8 worm cellular contexts compared by ENCODE assay signal in the genomic region with DNA sequence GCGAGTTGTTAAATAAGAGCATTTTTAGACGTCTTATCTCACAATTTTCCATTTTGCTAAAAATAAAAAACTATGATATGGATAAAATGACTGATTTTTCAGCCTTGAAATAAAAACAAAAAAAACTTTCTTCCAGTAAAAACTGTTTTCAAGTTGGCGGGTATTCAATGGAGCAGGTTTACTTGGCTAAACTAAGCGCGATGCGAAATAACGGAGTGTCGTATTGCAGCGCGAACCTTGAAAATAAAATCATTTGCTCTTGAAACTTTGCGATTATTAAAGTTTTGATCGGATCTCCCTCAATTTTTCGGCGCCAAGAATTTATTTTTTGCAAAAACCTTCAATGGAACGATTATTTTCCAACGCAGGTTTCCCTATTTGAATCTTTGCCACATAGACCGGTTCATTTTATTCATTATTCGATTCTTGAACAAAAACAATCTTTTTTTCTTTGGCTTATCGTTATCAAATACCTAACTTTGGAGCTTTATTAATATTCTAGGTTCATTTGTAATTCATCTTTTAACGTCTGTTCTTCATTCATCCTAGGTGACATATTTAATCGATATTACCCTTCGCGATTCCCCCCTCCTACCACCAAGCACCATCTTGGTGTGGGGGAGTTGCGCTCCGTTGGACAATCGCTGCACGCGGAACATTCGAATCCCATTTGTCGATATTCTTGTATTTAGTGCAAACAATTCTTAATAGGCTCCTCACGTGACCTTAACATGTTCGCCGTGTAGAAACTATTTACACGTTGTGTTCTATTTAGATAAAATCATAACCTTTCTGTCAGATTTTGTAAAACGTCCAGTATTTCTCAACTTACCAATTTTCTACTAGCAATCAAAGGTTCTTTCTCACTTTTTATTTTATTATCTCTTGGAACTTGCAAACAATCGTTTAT.
TF ChIP-seq lines count a peak whose summit lies in the region.

A gene (minus strand): TSS at position 62 of the 910 bp plus-strand sequence.
A gene (plus strand): TSS at position 690 of the 910 bp plus-strand sequence.

TF ChIP-seq in whole organism, L1 larva, 84 proteins besides CTCF, POLR2A, EP300 and RAD21 (continues in another document):
- no peak for TF ChIP-seq nhr-76 (tag; optimal IDR thresholded peaks at IDR 0.05; lab: Kevin White, UChicago)
- TF ChIP-seq efl-3 (GFP tag; optimal IDR thresholded peaks at IDR 0.05; lab: Kevin White, UChicago), result no peak
- TF ChIP-seq C16A3.4 (tag; optimal IDR thresholded peaks at IDR 0.05; lab: Kevin White, UChicago), result peak; percentile 86
- no peak for TF ChIP-seq tlp-1 (tag; optimal IDR thresholded peaks at IDR 0.05; lab: Kevin White, UChicago)
- no peak for TF ChIP-seq hlh-4 (tag; optimal IDR thresholded peaks at IDR 0.05; lab: Kevin White, UChicago)
- peak; percentile 27 for TF ChIP-seq sox-4 (tag; optimal IDR thresholded peaks at IDR 0.05; lab: Kevin White, UChicago)
- TF ChIP-seq fkh-8 (tag; optimal IDR thresholded peaks at IDR 0.05; lab: Kevin White, UChicago), result peak; percentile 52
- TF ChIP-seq unc-62 (GFP tag; optimal IDR thresholded peaks at IDR 0.05; lab: Kevin White, UChicago), result no peak
- TF ChIP-seq fkh-4 (tag; optimal IDR thresholded peaks at IDR 0.05; lab: Kevin White, UChicago; ENCODE audit: borderline replicate concordance), result no peak

TF ChIP-seq in whole organism, L2 larva, 48 proteins besides CTCF, POLR2A, EP300 and RAD21 (continues in another document):
- TF ChIP-seq nhr-12 (tag; optimal IDR thresholded peaks at IDR 0.05; lab: Kevin White, UChicago), result no peak
- no peak for TF ChIP-seq peb-1 (tag; optimal IDR thresholded peaks at IDR 0.05; lab: Kevin White, UChicago)
- peak; percentile 72 for TF ChIP-seq nhr-6 (tag; optimal IDR thresholded peaks at IDR 0.05; lab: Kevin White, UChicago)
- TF ChIP-seq ztf-4 (tag; optimal IDR thresholded peaks at IDR 0.05; lab: Kevin White, UChicago), result peak; percentile 42
- no peak for TF ChIP-seq R02D3.7 (tag; optimal IDR thresholded peaks at IDR 0.05; lab: Kevin White, UChicago)
- no peak for TF ChIP-seq ama-1 (optimal IDR thresholded peaks at IDR 0.05; lab: Kevin White, UChicago)
- peak; percentile 33 for TF ChIP-seq nhr-21 (tag; optimal IDR thresholded peaks at IDR 0.05; lab: Kevin White, UChicago)
- TF ChIP-seq blmp-1 (tag; optimal IDR thresholded peaks at IDR 0.05; lab: Kevin White, UChicago; ENCODE audit: insufficient read depth), result peak; percentile 9
- TF ChIP-seq mdl-1 (tag; optimal IDR thresholded peaks at IDR 0.05; lab: Kevin White, UChicago), result peak in 1 of 2 experiments; percentile 19
- peak in 1 of 2 experiments; percentile 89 for TF ChIP-seq lsy-2 (tag; optimal IDR thresholded peaks at IDR 0.05; lab: Kevin White, UChicago)

TF ChIP-seq in whole organism, L3 larva, 47 proteins besides CTCF, POLR2A, EP300 and RAD21 (continues in another document):
- TF ChIP-seq nhr-43 (tag; optimal IDR thresholded peaks at IDR 0.05; lab: Kevin White, UChicago; ENCODE audit: poor library complexity, severe bottlenecking) (peak; percentile 42), egl-5 (tag; optimal IDR thresholded peaks at IDR 0.05; lab: Kevin White, UChicago) (no peak), pqm-1 (tag; optimal IDR thresholded peaks at IDR 0.05; lab: Kevin White, UChicago) (peak; percentile 2), fos-1 (tag; optimal IDR thresholded peaks at IDR 0.05; lab: Kevin White, UChicago) (no peak), nhr-67 (tag; optimal IDR thresholded peaks at IDR 0.05; lab: Kevin White, UChicago) (no peak), hmg-11 (tag; optimal IDR thresholded peaks at IDR 0.05; lab: Kevin White, UChicago) (peak; percentile 46), ceh-28 (tag; optimal IDR thresholded peaks at IDR 0.05; lab: Kevin White, UChicago) (no peak), daf-12 (tag; optimal IDR thresholded peaks at IDR 0.05; lab: Kevin White, UChicago) (no peak), nhr-11 (tag; optimal IDR thresholded peaks at IDR 0.05; lab: Kevin White, UChicago) (no peak), tbx-2 (tag; optimal IDR thresholded peaks at IDR 0.05; lab: Kevin White, UChicago) (no peak)

TF ChIP-seq in whole organism, L4 larva, 104 proteins besides CTCF, POLR2A, EP300 and RAD21 (continues in another document):
- TF ChIP-seq zag-1 (tag; optimal IDR thresholded peaks at IDR 0.05; lab: Kevin White, UChicago), result no peak
- TF ChIP-seq hlh-30 (tag; optimal IDR thresholded peaks at IDR 0.05; lab: Kevin White, UChicago; ENCODE audit: insufficient read depth), result peak; percentile 72
- no peak for TF ChIP-seq ceh-62 (tag; optimal IDR thresholded peaks at IDR 0.05; lab: Kevin White, UChicago)
- TF ChIP-seq dpl-1 (GFP tag; optimal IDR thresholded peaks at IDR 0.05; lab: Kevin White, UChicago), result peak; percentile 96
- no peak for TF ChIP-seq attf-4 (tag; optimal IDR thresholded peaks at IDR 0.05; lab: Kevin White, UChicago)
- TF ChIP-seq daf-16 (GFP tag; optimal IDR thresholded peaks at IDR 0.05; lab: Kevin White, UChicago), result no peak
- peak; percentile 44 for TF ChIP-seq daf-16 (tag; optimal IDR thresholded peaks at IDR 0.05; lab: Kevin White, UChicago)
- TF ChIP-seq F37D6.2 (tag; optimal IDR thresholded peaks at IDR 0.05; lab: Kevin White, UChicago), result no peak
- TF ChIP-seq lin-15B (tag; optimal IDR thresholded peaks at IDR 0.05; lab: Kevin White, UChicago), result peak; percentile 39
- TF ChIP-seq Y5F2A.4 (GFP tag; optimal IDR thresholded peaks at IDR 0.05; lab: Kevin White, UChicago), result no peak

TF ChIP-seq in whole organism, late embryonic, 69 proteins besides CTCF, POLR2A, EP300 and RAD21 (continues in another document):
- TF ChIP-seq pax-1 (tag; optimal IDR thresholded peaks at IDR 0.05; lab: Kevin White, UChicago) (peak; percentile 58), npax-4 (tag; optimal IDR thresholded peaks at IDR 0.05; lab: Kevin White, UChicago) (no peak), tbx-7 (tag; optimal IDR thresholded peaks at IDR 0.05; lab: Kevin White, UChicago) (no peak), che-1 (tag; optimal IDR thresholded peaks at IDR 0.05; lab: Kevin White, UChicago) (no peak), K02D7.2 (tag; optimal IDR thresholded peaks at IDR 0.05; lab: Kevin White, UChicago) (no peak), unc-3 (GFP tag; conservative IDR thresholded peaks at IDR 0.05; lab: Robert Waterston, UW) (no peak), unc-3 (tag; optimal IDR thresholded peaks at IDR 0.05; lab: Kevin White, UChicago) (no peak), ahr-1 (tag; optimal IDR thresholded peaks at IDR 0.05; lab: Kevin White, UChicago) (no peak), pat-9 (tag; optimal IDR thresholded peaks at IDR 0.05; lab: Kevin White, UChicago) (no peak), pqm-1 (tag; optimal IDR thresholded peaks at IDR 0.05; lab: Kevin White, UChicago) (no peak), madf-2 (tag; optimal IDR thresholded peaks at IDR 0.05; lab: Kevin White, UChicago) (no peak), sox-2 (GFP tag; IDR thresholded peaks at IDR 0.05; lab: Robert Waterston, UW) (no peak)

TF ChIP-seq in whole organism, midembryonic, 9 proteins besides CTCF, POLR2A, EP300 and RAD21:
- TF ChIP-seq flt-1 (GFP tag; IDR thresholded peaks at IDR 0.05; lab: Robert Waterston, UW) (no peak), ztf-23 (GFP tag; IDR thresholded peaks at IDR 0.05; lab: Robert Waterston, UW) (no peak), T22C8.4 (GFP tag; IDR thresholded peaks at IDR 0.05; lab: Robert Waterston, UW) (peak; percentile 68)

TF ChIP-seq in whole organism, mixed stage, embryonic, 35 proteins besides CTCF, POLR2A, EP300 and RAD21:
- TF ChIP-seq lsy-2 (tag; optimal IDR thresholded peaks at IDR 0.05; lab: Kevin White, UChicago), result peak; percentile 47
- peak; percentile 42 for TF ChIP-seq sptf-1 (tag; optimal IDR thresholded peaks at IDR 0.05; lab: Kevin White, UChicago)
- TF ChIP-seq hlh-1 (tag; optimal IDR thresholded peaks at IDR 0.05; lab: Kevin White, UChicago), result peak; percentile 39
- TF ChIP-seq mep-1 (tag; optimal IDR thresholded peaks at IDR 0.05; lab: Kevin White, UChicago), result peak; percentile 71
- peak; percentile 54 for TF ChIP-seq pha-4 (tag; optimal IDR thresholded peaks at IDR 0.05; lab: Kevin White, UChicago)
- TF ChIP-seq lin-13 (tag; optimal IDR thresholded peaks at IDR 0.05; lab: Kevin White, UChicago), result peak; percentile 40
- no peak for TF ChIP-seq ceh-39 (tag; optimal IDR thresholded peaks at IDR 0.05; lab: Kevin White, UChicago)
- no peak for TF ChIP-seq mls-2 (tag; optimal IDR thresholded peaks at IDR 0.05; lab: Kevin White, UChicago)
- TF ChIP-seq nhr-237 (tag; optimal IDR thresholded peaks at IDR 0.05; lab: Kevin White, UChicago), result peak; percentile 57
- no peak for TF ChIP-seq unc-39 (tag; optimal IDR thresholded peaks at IDR 0.05; lab: Kevin White, UChicago)
- peak; percentile 7 for TF ChIP-seq ceh-83 (GFP tag; optimal IDR thresholded peaks at IDR 0.05; lab: Kevin White, UChicago)
- TF ChIP-seq ces-1 (GFP tag; optimal IDR thresholded peaks at IDR 0.05; lab: Kevin White, UChicago), result peak; percentile 55
- no peak for TF ChIP-seq zip-8 (tag; optimal IDR thresholded peaks at IDR 0.05; lab: Kevin White, UChicago)
- no peak for TF ChIP-seq M03D4.4 (tag; optimal IDR thresholded peaks at IDR 0.05; lab: Kevin White, UChicago)
- TF ChIP-seq mab-5 (tag; optimal IDR thresholded peaks at IDR 0.05; lab: Kevin White, UChicago), result peak; percentile 24

TF ChIP-seq in whole organism, young adult, 124 proteins besides CTCF, POLR2A, EP300 and RAD21 (continues in another document):
- no peak for TF ChIP-seq mxl-1 (tag; optimal IDR thresholded peaks at IDR 0.05; lab: Kevin White, UChicago)
- TF ChIP-seq C17E4.6 (GFP tag; IDR thresholded peaks at IDR 0.05; lab: Robert Waterston, UW), result no peak
- TF ChIP-seq F57A8.1 (GFP tag; optimal IDR thresholded peaks at IDR 0.05; lab: Kevin White, UChicago), result no peak
- TF ChIP-seq ceh-100 (GFP tag; IDR thresholded peaks at IDR 0.05; lab: Robert Waterston, UW), result no peak
- TF ChIP-seq attf-5 (GFP tag; optimal IDR thresholded peaks at IDR 0.05; lab: Kevin White, UChicago), result peak; percentile 67
- no peak for TF ChIP-seq let-607 (tag; optimal IDR thresholded peaks at IDR 0.05; lab: Kevin White, UChicago)
- peak; percentile 59 for TF ChIP-seq F33H1.4 (GFP tag; IDR thresholded peaks at IDR 0.05; lab: Robert Waterston, UW)
- peak; percentile 83 for TF ChIP-seq mcd-1 (GFP tag; IDR thresholded peaks at IDR 0.05; lab: Robert Waterston, UW)
- TF ChIP-seq somi-1 (GFP tag; optimal IDR thresholded peaks at IDR 0.05; lab: Kevin White, UChicago), result no peak
- peak; percentile 18; the same call in 1 of the 2 replicates for TF ChIP-seq dox-1 (GFP tag; IDR thresholded peaks at IDR 0.05; lab: Robert Waterston, UW)
- no peak for TF ChIP-seq nfyb-1 (GFP tag; IDR thresholded peaks at IDR 0.05; lab: Robert Waterston, UW)
- TF ChIP-seq hmg-1.2 (GFP tag; IDR thresholded peaks at IDR 0.05; lab: Robert Waterston, UW), result peak; percentile 31; the same call in 1 of the 2 replicates
- peak; percentile 39 for TF ChIP-seq F49E8.2 (tag; optimal IDR thresholded peaks at IDR 0.05; lab: Kevin White, UChicago; ENCODE audit: insufficient read depth)
- peak; percentile 94 for TF ChIP-seq efl-1 (GFP tag; optimal IDR thresholded peaks at IDR 0.05; lab: Kevin White, UChicago)
- TF ChIP-seq lin-54 (GFP tag; optimal IDR thresholded peaks at IDR 0.05; lab: Kevin White, UChicago), result peak; percentile 89
- TF ChIP-seq nhr-27 (tag; optimal IDR thresholded peaks at IDR 0.05; lab: Kevin White, UChicago), result no peak
- no peak for TF ChIP-seq bed-1 (GFP tag; IDR thresholded peaks at IDR 0.05; lab: Robert Waterston, UW)
- no peak for TF ChIP-seq sptf-2 (GFP tag; optimal IDR thresholded peaks at IDR 0.05; lab: Kevin White, UChicago)
